Worm (Caenorhabditis elegans) whole organism, young adult: ENCODE measurements around the gene lelo-1.

ENCODE experiments used
- B0019.2 ChIP-seq: fragments of 200-800 bp; sonication (Bioruptor generic); conservative IDR thresholded peaks from 2 replicates; pipeline ENCODE4 v1.3.6; 2022; ENCODE audit warnings: missing genetic modification reagents, missing genetic modification characterization, missing compliant biosample characterization
- B0261.1 ChIP-seq: sonication (generic microtip); optimal IDR thresholded peaks from 2 replicates; lab custom pipeline; 2016; ENCODE audit warnings: mild to moderate bottlenecking, missing genetic modification characterization, moderate library complexity, missing compliant biosample characterization
- C17E4.6 ChIP-seq: fragments of 200-800 bp; sonication (Bioruptor generic); IDR thresholded peaks from 2 replicates; pipeline ENCODE4 v1.3.6; 2022; ENCODE audit warnings: missing genetic modification reagents, missing genetic modification characterization, missing compliant biosample characterization
- D2030.7 ChIP-seq: fragments of 200-800 bp; sonication (Bioruptor generic); IDR thresholded peaks from 2 replicates; pipeline ENCODE4 v1.3.6; 2022; ENCODE audit warnings: missing genetic modification reagents, missing genetic modification characterization, missing compliant biosample characterization
- F23B12.7 ChIP-seq: sonication (generic microtip); optimal IDR thresholded peaks from 2 replicates; lab custom pipeline; 2017; ENCODE audit warnings: missing genetic modification characterization, mild to moderate bottlenecking, missing compliant biosample characterization, antibody characterized with exemption, moderate library complexity; ENCODE audit not compliant: insufficient read depth
- F39B2.1 ChIP-seq: fragments of 200-800 bp; sonication (Bioruptor generic); IDR thresholded peaks from 2 replicates; pipeline ENCODE4 v1.3.6; 2022; ENCODE audit warnings: missing genetic modification reagents, missing genetic modification characterization, missing compliant biosample characterization
- F57C9.4 ChIP-seq: sonication (generic microtip); optimal IDR thresholded peaks from 2 replicates; lab custom pipeline; 2017; ENCODE audit warnings: mild to moderate bottlenecking, missing genetic modification characterization, missing compliant biosample characterization
- K11D2.4 ChIP-seq: fragments of 200-800 bp; sonication (Bioruptor generic); IDR thresholded peaks from 2 replicates; pipeline ENCODE4 v1.3.6; 2022; ENCODE audit warnings: missing genetic modification reagents, missing genetic modification characterization, missing compliant biosample characterization
- Y56A3A.18 ChIP-seq: fragments of 200-800 bp; sonication (Bioruptor generic); IDR thresholded peaks from 2 replicates; pipeline ENCODE4 v1.3.6; 2022; ENCODE audit warnings: missing genetic modification reagents, missing genetic modification characterization, missing compliant biosample characterization
- Y67H2A.10 ChIP-seq: fragments of 200-800 bp; sonication (Bioruptor generic); conservative IDR thresholded peaks from 2 replicates; pipeline ENCODE4 v1.3.6; 2022; ENCODE audit warnings: missing genetic modification reagents, missing genetic modification characterization, missing compliant biosample characterization
- akir-1 ChIP-seq: fragments of 200-800 bp; sonication (Bioruptor generic); optimal IDR thresholded peaks from 2 replicates; lab custom pipeline; 2018; ENCODE audit warnings: mild to moderate bottlenecking, missing genetic modification characterization, moderate library complexity, missing compliant biosample characterization
- ama-1 ChIP-seq, 3 experiments: fragments of 150-350 bp in 1 of 3; sonication (generic microtip) in 2 of 3; optimal IDR thresholded peaks; 2 replicates each; lab custom pipeline; 2014 to 2018; ENCODE audit warnings: missing biosample characterization in 2 of 3, missing genetic modification characterization in 2 of 3, missing genetic modification reagents in 2 of 3
- aptf-2 ChIP-seq: fragments of 200-800 bp; sonication (Bioruptor generic); conservative IDR thresholded peaks from 2 replicates; pipeline ENCODE4 v1.3.6; 2022; ENCODE audit warnings: missing genetic modification reagents, missing genetic modification characterization, missing compliant biosample characterization
- cebp-1 ChIP-seq, 2 experiments: fragments of 200-800 bp in 1 of 2; sonication (Bioruptor generic) in 1 of 2; sonication (generic microtip) in 1 of 2; IDR thresholded peaks in 1 of 2; optimal IDR thresholded peaks in 1 of 2; 2 replicates each; pipeline versions ENCODE4 v1.3.6 to Lab custom; 2017 to 2022; ENCODE audit warnings: missing compliant biosample characterization in 2 of 2, missing genetic modification characterization in 2 of 2, mild to moderate bottlenecking in 1 of 2, missing genetic modification reagents in 1 of 2, moderate library complexity in 1 of 2
- ceh-100 ChIP-seq: fragments of 200-800 bp; sonication (Bioruptor generic); IDR thresholded peaks from 2 replicates; pipeline ENCODE4 v1.3.6; 2022; ENCODE audit warnings: missing genetic modification reagents, missing genetic modification characterization, missing compliant biosample characterization
- ceh-27 ChIP-seq: fragments of 200-800 bp; sonication (Bioruptor generic); optimal IDR thresholded peaks from 2 replicates; lab custom pipeline; 2018; ENCODE audit warnings: mild to moderate bottlenecking, missing genetic modification characterization, moderate library complexity, missing compliant biosample characterization
- ceh-40 ChIP-seq: fragments of 200-800 bp; sonication (Bioruptor generic); IDR thresholded peaks from 2 replicates; pipeline ENCODE4 v1.3.6; 2022; ENCODE audit warnings: missing genetic modification characterization, missing compliant biosample characterization
- ceh-91 ChIP-seq: fragments of 200-800 bp; sonication (Bioruptor generic); IDR thresholded peaks from 2 replicates; pipeline ENCODE4 v1.3.6; 2022; ENCODE audit warnings: missing genetic modification reagents, missing genetic modification characterization, missing compliant biosample characterization
- egrh-3 ChIP-seq: fragments of 200-800 bp; sonication (Bioruptor generic); IDR thresholded peaks from 2 replicates; pipeline ENCODE4 v1.3.6; 2022; ENCODE audit warnings: missing genetic modification reagents, missing genetic modification characterization, missing compliant biosample characterization
- fkh-3 ChIP-seq: sonication (generic microtip); optimal IDR thresholded peaks from 2 replicates; lab custom pipeline; 2016; ENCODE audit warnings: mild to moderate bottlenecking, missing genetic modification characterization, missing compliant biosample characterization
- gei-17 ChIP-seq: fragments of 200-800 bp; sonication (Bioruptor generic); optimal IDR thresholded peaks from 2 replicates; lab custom pipeline; 2018; ENCODE audit warnings: mild to moderate bottlenecking, missing genetic modification characterization, missing compliant biosample characterization
- him-1 ChIP-seq: sonication (generic microtip); optimal IDR thresholded peaks from 2 replicates; lab custom pipeline; 2016; ENCODE audit warnings: missing genotype, missing genetic modification reagents, missing genetic modification characterization, missing compliant biosample characterization
- hlh-12 ChIP-seq: sonication (generic microtip); optimal IDR thresholded peaks from 2 replicates; lab custom pipeline; 2016; ENCODE audit warnings: missing genetic modification characterization, missing compliant biosample characterization
- hrde-1 ChIP-seq: sonication (generic microtip); optimal IDR thresholded peaks from 2 replicates; lab custom pipeline; 2016; ENCODE audit warnings: missing genetic modification characterization, mild to moderate bottlenecking, missing compliant biosample characterization, moderate library complexity, missing genotype, missing genetic modification reagents, borderline replicate concordance
- lag-1 ChIP-seq: fragments of 200-800 bp; sonication (Bioruptor generic); IDR thresholded peaks from 2 replicates; pipeline ENCODE4 v1.3.6; 2022; ENCODE audit warnings: missing genetic modification reagents, missing genetic modification characterization, missing compliant biosample characterization
- let-526 ChIP-seq: fragments of 200-800 bp; sonication (Bioruptor generic); IDR thresholded peaks from 2 replicates; pipeline ENCODE4 v1.3.6; 2022; ENCODE audit warnings: missing genetic modification reagents, missing genetic modification characterization, missing compliant biosample characterization
- let-607 ChIP-seq, 2 experiments: fragments of 200-800 bp in 1 of 2; sonication (Bioruptor generic) in 1 of 2; sonication (generic microtip) in 1 of 2; optimal IDR thresholded peaks; 2 replicates each; lab custom pipeline; 2016 to 2018; ENCODE audit warnings: mild to moderate bottlenecking in 2 of 2, missing compliant biosample characterization in 2 of 2, missing genetic modification characterization in 2 of 2, moderate library complexity in 2 of 2, missing genotype in 1 of 2
- lin-26 ChIP-seq: fragments of 200-800 bp; sonication (Bioruptor generic); IDR thresholded peaks from 2 replicates; pipeline ENCODE4 v1.3.6; 2022; ENCODE audit warnings: missing genetic modification reagents, missing genetic modification characterization, missing compliant biosample characterization
- lin-35 ChIP-seq, 3 experiments: fragments of 150-350 bp in 2 of 3; sonication (generic microtip) in 1 of 3; optimal IDR thresholded peaks; 2 replicates each; lab custom pipeline; 2014 to 2018; ENCODE audit warnings: missing biosample characterization in 3 of 3, missing genetic modification characterization in 3 of 3, missing genetic modification reagents in 3 of 3
- lsl-1 ChIP-seq: fragments of 200-800 bp; sonication (Bioruptor generic); optimal IDR thresholded peaks from 2 replicates; lab custom pipeline; 2018; ENCODE audit warnings: mild to moderate bottlenecking, missing genetic modification characterization, moderate library complexity, missing compliant biosample characterization
- nhr-80 ChIP-seq: sonication (generic microtip); optimal IDR thresholded peaks from 2 replicates; lab custom pipeline; 2016; ENCODE audit warnings: missing genetic modification characterization, missing compliant biosample characterization
- nhr-90 ChIP-seq: sonication (generic microtip); optimal IDR thresholded peaks from 2 replicates; lab custom pipeline; 2016; ENCODE audit warnings: missing genotype, mild to moderate bottlenecking, missing genetic modification characterization, missing compliant biosample characterization
- rpc-1 ChIP-seq, 2 experiments: fragments of 150-350 bp in 1 of 2; sonication (generic microtip) in 1 of 2; optimal IDR thresholded peaks; 2 replicates each; lab custom pipeline; 2014 to 2018; ENCODE audit warnings: missing biosample characterization in 1 of 2, missing genetic modification characterization in 1 of 2, missing genetic modification reagents in 1 of 2, missing genotype in 1 of 2
- sdz-38 ChIP-seq: sonication (generic microtip); optimal IDR thresholded peaks from 2 replicates; lab custom pipeline; 2016; ENCODE audit warnings: missing genotype, missing genetic modification characterization, missing compliant biosample characterization
- sea-2 ChIP-seq: fragments of 200-800 bp; sonication (Bioruptor generic); IDR thresholded peaks from 2 replicates; pipeline ENCODE4 v1.3.6; 2022; ENCODE audit warnings: missing genetic modification characterization, missing compliant biosample characterization
- snpc-4 ChIP-seq, 5 experiments: fragments of 150-350 bp in 1 of 5; sonication (generic microtip) in 4 of 5; optimal IDR thresholded peaks; 2 replicates each; lab custom pipeline; 2014 to 2018; ENCODE audit warnings: missing genetic modification characterization in 5 of 5, missing biosample characterization in 3 of 5, antibody characterized with exemption in 2 of 5, mild to moderate bottlenecking in 2 of 5, missing compliant biosample characterization in 2 of 5, missing genotype in 2 of 5, moderate library complexity in 2 of 5, missing genetic modification reagents in 1 of 5
- tbx-9 ChIP-seq: sonication (generic microtip); optimal IDR thresholded peaks from 2 replicates; lab custom pipeline; 2016; ENCODE audit warnings: borderline replicate concordance, missing genetic modification characterization, inconsistent platforms, missing compliant biosample characterization
- zfh-2 ChIP-seq: fragments of 200-800 bp; sonication (Bioruptor generic); conservative IDR thresholded peaks from 2 replicates; pipeline ENCODE4 v1.3.6; 2022; ENCODE audit warnings: missing genetic modification reagents, missing genetic modification characterization, missing compliant biosample characterization
- ztf-28 ChIP-seq: fragments of 200-800 bp; sonication (Bioruptor generic); IDR thresholded peaks from 2 replicates; pipeline ENCODE4 v1.3.6; 2022; ENCODE audit warnings: missing genetic modification reagents, missing genetic modification characterization, missing compliant biosample characterization
- ztf-3 ChIP-seq: fragments of 200-800 bp; sonication (Bioruptor generic); optimal IDR thresholded peaks from 2 replicates; lab custom pipeline; 2018; ENCODE audit warnings: mild to moderate bottlenecking, missing genetic modification characterization, missing compliant biosample characterization

The lelo-1 gene

ce11 chrII:6244171-6244570 lies 2.0 kb upstream of the lelo-1 start, which contains the start of gene tat-4:
Gene tat-4 (minus strand): TSS chrII:6244287.
- TF ChIP-seq ama-1 (optimal IDR thresholded peaks at IDR 0.05; lab: Kevin White, UChicago) (no peak), ama-1 (GFP tag; optimal IDR thresholded peaks at IDR 0.05; lab: Kevin White, UChicago) (no peak), nhr-80 (peak; percentile 73)
- TF ChIP-seq, all 124 proteins: peak for 1

DNA sequence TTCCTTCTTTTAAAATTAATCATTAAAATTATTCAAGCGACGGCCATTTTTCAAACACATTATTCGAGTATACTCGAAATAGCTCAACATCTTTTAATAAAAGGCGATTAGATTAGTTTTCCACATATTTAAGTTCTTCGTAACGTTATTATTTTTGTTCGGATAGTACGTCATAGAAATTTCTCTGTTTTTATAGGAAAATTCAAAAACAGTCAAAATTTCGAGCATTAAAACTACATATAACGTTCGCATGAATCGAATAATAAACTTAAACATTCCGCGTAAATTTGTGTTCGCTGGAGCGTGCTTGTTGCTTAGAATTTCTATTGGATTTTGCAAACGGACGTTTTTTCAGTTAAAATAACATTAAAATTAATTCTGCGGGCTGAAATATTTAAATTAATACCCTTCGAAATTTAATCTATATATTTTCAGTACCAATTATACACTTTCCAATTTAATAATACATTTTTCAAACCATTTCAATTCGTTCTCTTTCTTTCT lies 903 bp upstream of the lelo-1 start, which contains the start of gene blos-4:
TSS of gene blos-4 (plus strand) at position 51 of the 504 bp plus-strand sequence.
- TF ChIP-seq ztf-28 (GFP tag; lab: Robert Waterston, UW) (no peak), lsl-1 (GFP tag; lab: Kevin White, UChicago) (no peak), ceh-27 (GFP tag; lab: Kevin White, UChicago) (no peak), B0019.2 (GFP tag; lab: Robert Waterston, UW) (no peak), nhr-90 (tag; lab: Kevin White, UChicago) (no peak), rpc-1 (optimal IDR thresholded peaks at IDR 0.05; lab: Kevin White, UChicago) (no peak), rpc-1 (tag; optimal IDR thresholded peaks at IDR 0.05; lab: Kevin White, UChicago) (no peak), F57C9.4 (tag; lab: Kevin White, UChicago) (no peak), lin-26 (no peak), lin-35 (GFP tag; optimal IDR thresholded peaks at IDR 0.05; lab: Kevin White, UChicago) (no peak), C17E4.6 (GFP tag; lab: Robert Waterston, UW) (no peak), fkh-3 (no peak), hlh-12 (tag; lab: Kevin White, UChicago) (no peak), gei-17 (GFP tag; lab: Kevin White, UChicago) (no peak), zfh-2 (no peak), ceh-40 (no peak), aptf-2 (GFP tag; lab: Robert Waterston, UW) (no peak), snpc-4 (GFP tag; optimal IDR thresholded peaks at IDR 0.05; lab: Kevin White, UChicago) (no peak), snpc-4 (tag; optimal IDR thresholded peaks at IDR 0.05; lab: Kevin White, UChicago) (no peak), cebp-1 (GFP tag; IDR thresholded peaks at IDR 0.05; lab: Robert Waterston, UW) (no peak), cebp-1 (tag; optimal IDR thresholded peaks at IDR 0.05; lab: Kevin White, UChicago) (no peak), ceh-91 (GFP tag; lab: Robert Waterston, UW) (no peak)
- TF ChIP-seq, all 124 proteins: peak for 0

- no peak for TF ChIP-seq let-526
- no peak for TF ChIP-seq C17E4.6 (GFP tag; lab: Robert Waterston, UW)
- no peak for TF ChIP-seq sdz-38 (tag; lab: Kevin White, UChicago)
- no peak for TF ChIP-seq D2030.7 (GFP tag; lab: Robert Waterston, UW)
- no peak for TF ChIP-seq hrde-1 (tag; lab: Kevin White, UChicago)
These were observed 857 bp downstream of the lelo-1 start, which contains the start of gene T24H7.2 for ce11 chrII:6247011-6247410. Gene T24H7.2 (plus strand): TSS chrII:6247311.

- TF ChIP-seq B0261.1 (peak; percentile 0), tbx-9 (no peak), akir-1 (no peak)
These were observed 1.9 kb downstream of the lelo-1 start for ce11 chrII:6248029-6248428.

- TF ChIP-seq ztf-3 (GFP tag; lab: Kevin White, UChicago): no peak
- TF ChIP-seq K11D2.4 (GFP tag; lab: Robert Waterston, UW): no peak
- no peak for TF ChIP-seq ceh-40
- TF ChIP-seq F23B12.7 (tag; lab: Kevin White, UChicago): peak; percentile 95
- TF ChIP-seq him-1 (tag; lab: Kevin White, UChicago): no peak
- peak; percentile 17; the same call in 1 of the 2 replicates for TF ChIP-seq egrh-3 (GFP tag; lab: Robert Waterston, UW)
- peak in 1 of 2 experiments; percentile 14 for TF ChIP-seq let-607 (tag; optimal IDR thresholded peaks at IDR 0.05; lab: Kevin White, UChicago)
- no peak for TF ChIP-seq F39B2.1 (GFP tag; lab: Robert Waterston, UW)
- TF ChIP-seq sea-2 (GFP tag; lab: Robert Waterston, UW): no peak
- TF ChIP-seq ceh-100: peak; percentile 46; the same call in 1 of the 2 replicates
- TF ChIP-seq lag-1 (GFP tag; lab: Robert Waterston, UW): no peak
- no peak for TF ChIP-seq Y56A3A.18 (GFP tag; lab: Robert Waterston, UW)
- no peak for TF ChIP-seq Y67H2A.10 (GFP tag; lab: Robert Waterston, UW)
These were observed 2.3 kb downstream of the lelo-1 start for ce11 chrII:6248503-6248902.
